Worm (Caenorhabditis elegans) whole organism, mixed stage, embryonic: ENCODE results near the gene F08F1.3.
"Not testable (repeated sequence)": the region's sequence is repeated elsewhere in the genome, so short reads cannot be mapped to it uniquely, and the experiment has no call there.

Source experiments
- ceh-83 ChIP-seq: fragments of 200-800 bp; sonication (Bioruptor generic); optimal IDR thresholded peaks from 2 replicates; lab custom pipeline; 2018; ENCODE audit warnings: mild to moderate bottlenecking, missing genetic modification characterization, missing compliant biosample characterization
- elt-1 ChIP-seq: sonication (generic microtip); optimal IDR thresholded peaks from 2 replicates; lab custom pipeline; 2017; ENCODE audit warnings: missing genetic modification characterization, mild to moderate bottlenecking, missing compliant biosample characterization, antibody characterized with exemption, moderate library complexity, borderline replicate concordance; ENCODE audit not compliant: insufficient read depth
- pha-4 ChIP-seq: fragments of 150-350 bp; optimal IDR thresholded peaks from 2 replicates; lab custom pipeline; 2018; ENCODE audit warnings: missing biosample characterization, missing genetic modification reagents, missing genetic modification characterization
- snpc-4 ChIP-seq: fragments of 150-350 bp; optimal IDR thresholded peaks from 2 replicates; lab custom pipeline; 2014; ENCODE audit warnings: missing biosample characterization, missing genetic modification characterization
- unc-62 ChIP-seq: fragments of 150-350 bp; optimal IDR thresholded peaks from 2 replicates; lab custom pipeline; 2014; ENCODE audit warnings: missing biosample characterization, missing genetic modification reagents, missing genetic modification characterization
- zip-8 ChIP-seq: fragments of 150-350 bp; optimal IDR thresholded peaks from 2 replicates; lab custom pipeline; 2014; ENCODE audit warnings: missing biosample characterization, missing genetic modification characterization

DNA sequence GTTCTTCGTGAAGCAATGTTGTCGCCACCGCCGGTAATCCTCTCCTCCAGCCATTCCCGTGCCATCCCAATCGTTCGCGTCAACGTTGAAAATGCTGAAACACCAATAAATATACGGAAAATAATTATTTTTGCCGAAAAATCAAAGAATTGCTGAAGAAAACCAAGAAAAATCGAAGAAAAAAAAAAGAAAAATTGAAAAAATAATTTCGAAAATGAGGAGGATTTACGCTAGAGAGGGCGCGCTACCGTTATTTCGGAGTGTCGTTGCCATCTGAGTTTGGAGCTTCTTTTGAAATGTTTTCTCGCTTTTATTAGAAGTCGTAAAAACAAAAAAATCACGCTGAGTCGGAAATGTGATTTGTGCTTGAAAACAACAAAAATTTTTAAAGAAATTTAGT is 17.9 kb upstream of the F08F1.3 start, which contains the start of gene F08F1.9:
- not testable (repeated sequence) for TF ChIP-seq pha-4 (tag; lab: Kevin White, UChicago); unc-62 (GFP tag; lab: Kevin White, UChicago); snpc-4 (tag; lab: Kevin White, UChicago); ceh-83; zip-8; elt-1 (tag; lab: Kevin White, UChicago)
